Worm (Caenorhabditis elegans) whole organism, dauer: ENCODE measurements around the gene C07A4.3.

Source experiments
- unc-62 ChIP-seq: sonication (generic microtip); optimal IDR thresholded peaks from 2 replicates; lab custom pipeline; 2017; ENCODE audit warnings: missing biosample characterization, missing genetic modification reagents, missing genetic modification characterization

Gene C07A4.3

DNA sequence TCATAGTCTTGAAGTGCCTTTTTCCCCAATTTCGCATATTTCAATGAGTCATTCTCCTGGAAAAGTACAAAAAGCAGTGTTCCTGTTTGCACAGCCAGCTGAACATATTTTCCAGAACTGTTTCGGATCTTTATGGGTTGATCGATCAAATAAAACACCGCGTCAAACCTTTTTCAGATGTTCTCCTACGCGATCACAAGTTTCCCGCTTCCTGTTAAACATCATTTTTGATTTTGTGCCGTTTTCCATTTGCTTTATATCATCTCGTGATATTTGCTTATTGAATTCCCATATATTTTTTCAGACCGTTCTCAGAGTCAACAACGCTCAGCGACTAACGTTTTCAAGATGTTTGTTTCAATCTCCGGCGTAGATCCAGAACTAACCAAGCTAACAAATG is at the start of gene C07A4.3:
C07A4.3 (plus strand) TSS at position 301 of the 400 bp plus-strand sequence.
- TF ChIP-seq unc-62, result no peak

- no peak for TF ChIP-seq unc-62
Observed at ce11 chrX:10130159-10130558, 44.6 kb upstream of the C07A4.3 start.

ce11 chrX:10133082-10133481 is 41.7 kb upstream of the C07A4.3 start, which contains the start of gene unc-58:
unc-58 (minus strand) TSS chrX:10133182.
- TF ChIP-seq unc-62, result no peak

DNA sequence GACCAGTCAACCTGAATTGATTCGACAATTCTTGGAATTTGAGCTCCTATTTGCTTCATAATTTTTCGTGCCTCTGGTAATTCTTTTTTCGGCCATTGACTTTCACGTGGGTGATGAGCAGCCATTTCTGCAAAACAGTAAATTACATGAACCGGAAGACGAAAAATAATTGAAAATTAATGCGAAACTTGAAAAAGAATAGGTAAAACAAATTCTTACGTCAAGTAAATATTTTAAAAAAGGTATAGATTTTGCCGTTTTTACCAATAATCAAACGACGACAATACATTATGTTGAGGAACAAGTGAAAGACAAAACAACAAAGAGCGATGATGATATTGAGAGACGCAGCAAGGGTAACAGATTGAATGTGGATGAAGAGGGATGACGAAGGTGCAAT is 36.3 kb upstream of the C07A4.3 start, which contains the start of gene moc-1:
moc-1 (minus strand) TSS at position 127 of the 400 bp plus-strand sequence.
- no peak for TF ChIP-seq unc-62

- no peak for TF ChIP-seq unc-62
Observed at ce11 chrX:10141264-10141663, 33.5 kb upstream of the C07A4.3 start.

DNA sequence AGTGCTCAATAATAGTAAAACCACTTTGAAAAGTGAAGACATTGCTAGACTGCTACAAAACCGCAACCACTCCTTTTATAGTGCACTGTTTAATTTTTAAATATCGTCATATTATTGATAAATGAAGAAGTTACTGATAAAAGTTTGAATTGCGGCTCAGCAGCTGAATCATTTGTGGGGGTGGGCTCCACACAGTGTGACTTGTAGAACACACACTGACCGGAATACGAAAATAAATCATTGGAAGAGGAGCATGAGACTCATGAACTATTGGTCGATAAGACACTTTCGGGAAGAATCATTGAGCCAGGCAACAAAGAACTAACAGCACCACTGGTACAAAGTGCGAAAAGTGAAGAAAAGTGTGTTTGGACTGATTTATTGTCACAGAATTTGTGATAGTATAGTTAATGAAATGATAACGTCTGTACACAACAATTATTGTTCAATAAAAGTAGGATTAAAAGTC is 32.8 kb upstream of the C07A4.3 start, which contains the start of gene oac-14:
oac-14 (minus strand) TSS at position 51 of the 469 bp plus-strand sequence.
- no peak for TF ChIP-seq unc-62

- TF ChIP-seq unc-62, result no peak
Observed at ce11 chrX:10145011-10145410, 29.8 kb upstream of the C07A4.3 start.

DNA sequence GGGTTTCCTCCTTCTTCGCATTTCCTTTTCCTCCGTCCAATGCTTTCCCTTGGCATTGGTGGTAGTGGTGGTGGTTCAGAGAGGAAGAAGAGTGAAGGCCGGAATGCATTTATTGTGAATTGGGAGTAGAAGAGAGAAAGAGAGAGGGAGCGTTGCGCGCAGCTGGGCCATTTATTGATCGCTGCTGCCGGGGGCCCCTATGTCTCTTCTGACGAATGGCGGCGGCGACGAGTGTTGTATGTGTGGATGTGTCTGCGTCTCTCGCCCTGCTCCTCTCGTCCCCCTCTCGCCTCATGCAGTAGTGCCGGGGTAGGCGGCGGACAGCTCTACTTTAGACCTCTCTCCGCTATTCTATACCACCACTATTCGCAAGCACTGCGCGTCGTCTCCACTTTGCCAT is 28.2 kb upstream of the C07A4.3 start, which contains the start of gene unc-115:
unc-115 (plus strand) TSS at position 301 of the 400 bp plus-strand sequence.
- no peak for TF ChIP-seq unc-62

- TF ChIP-seq unc-62, result no peak
Observed at ce11 chrX:10147236-10147635, 27.5 kb upstream of the C07A4.3 start.

ce11 chrX:10148235-10148872 is 26.4 kb upstream of the C07A4.3 start:
- TF ChIP-seq unc-62, result no peak

ce11 chrX:10150918-10151317 is 23.9 kb upstream of the C07A4.3 start:
- TF ChIP-seq unc-62, result no peak

DNA sequence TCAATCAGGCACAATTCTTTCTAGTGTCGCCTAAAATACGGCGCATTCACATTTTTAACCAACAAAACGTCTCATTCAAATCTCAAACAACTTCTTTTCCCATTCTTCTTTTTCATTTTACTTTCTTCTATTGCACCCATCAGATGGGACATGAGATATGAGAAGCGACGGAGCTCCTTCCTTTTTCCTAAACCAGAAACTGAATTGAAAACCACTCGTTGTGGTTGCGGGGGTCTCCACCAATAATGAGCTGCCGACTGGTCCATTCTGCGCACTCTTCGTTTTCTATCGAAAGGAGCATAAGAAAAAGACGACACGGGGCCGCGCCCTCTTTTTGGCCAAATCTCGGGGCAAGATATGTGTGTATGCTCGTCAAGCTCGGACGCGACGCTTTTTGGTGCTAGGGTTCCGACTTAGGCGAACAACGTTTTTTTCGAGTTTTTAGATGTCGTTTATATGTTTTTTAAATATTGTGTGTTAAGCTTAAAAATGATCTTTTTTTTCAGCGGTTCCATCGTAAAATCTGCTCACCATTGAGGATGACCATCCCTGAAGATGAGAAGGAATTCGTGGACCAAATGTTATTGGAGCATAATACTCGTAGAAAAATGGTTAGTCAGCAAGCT is 20.4 kb upstream of the C07A4.3 start, which contains the start of gene F09B9.5:
F09B9.5 (plus strand) TSS at position 501 of the 626 bp plus-strand sequence.
- TF ChIP-seq unc-62, result no peak

DNA sequence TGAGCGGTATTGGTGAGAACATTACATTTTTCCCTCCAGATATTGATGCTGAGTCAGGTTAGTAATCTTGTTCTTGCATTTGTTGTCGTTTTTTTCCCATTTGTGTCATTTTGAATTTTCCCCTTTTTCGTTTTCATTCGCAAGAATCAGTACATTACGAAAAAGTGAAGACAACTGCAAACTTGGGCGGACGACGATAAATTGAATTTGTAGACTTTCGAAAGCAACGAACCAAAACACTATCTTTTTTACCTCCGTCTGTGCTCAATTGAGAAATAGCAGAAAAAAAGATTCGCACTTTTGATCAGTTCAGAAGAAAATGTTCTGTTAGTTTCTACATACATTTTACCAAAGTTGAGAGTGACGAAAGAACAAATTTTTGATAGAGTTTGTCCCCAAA is 19.7 kb upstream of the C07A4.3 start:
- no peak for TF ChIP-seq unc-62

- no peak for TF ChIP-seq unc-62
Observed at ce11 chrX:10158716-10159115, 16.1 kb upstream of the C07A4.3 start, which contains the start of gene erd-2.1. erd-2.1 (minus strand) TSS chrX:10158829.

- TF ChIP-seq unc-62, result no peak
Observed at ce11 chrX:10160097-10160677, 14.6 kb upstream of the C07A4.3 start, which contains the start of gene F09B9.4. F09B9.4 (plus strand) TSS chrX:10160627.

- TF ChIP-seq unc-62, result no peak
Observed at ce11 chrX:10162476-10162875, 12.3 kb upstream of the C07A4.3 start.

DNA sequence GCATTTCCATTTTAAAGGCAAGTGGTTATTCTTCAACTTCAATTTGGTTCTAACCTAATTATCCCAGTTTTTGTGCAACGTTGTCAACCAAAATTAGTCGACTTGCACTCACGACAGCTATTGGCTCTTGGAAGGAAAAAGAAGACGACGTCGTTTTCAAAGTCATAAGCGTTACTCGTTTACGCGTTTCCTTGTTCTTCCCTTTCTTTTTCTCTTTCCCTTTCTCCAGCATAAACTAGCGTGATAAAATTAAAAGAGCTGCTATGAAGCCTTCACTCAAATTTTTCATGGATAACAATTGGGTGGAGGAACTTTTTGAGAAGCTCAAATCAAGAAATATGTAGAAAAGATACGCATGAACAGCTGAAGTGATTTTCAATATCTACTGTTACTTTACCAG is 11.6 kb upstream of the C07A4.3 start:
- no peak for TF ChIP-seq unc-62
